Worm (Caenorhabditis elegans) whole organism, L3 larva: Measurements from ENCODE around the gene srlf-35.

Experiments used
- R02D3.7 ChIP-seq: fragments of 150-350 bp; optimal IDR thresholded peaks from 2 replicates; lab custom pipeline; 2014; ENCODE audit warnings: missing biosample characterization, missing genetic modification characterization
- nhr-25 ChIP-seq: sonication (generic microtip); optimal IDR thresholded peaks from 2 replicates; lab custom pipeline; 2017; ENCODE audit warnings: missing biosample characterization, missing genetic modification characterization
- sea-2 ChIP-seq: fragments of 150-350 bp; sonication (generic microtip); optimal IDR thresholded peaks from 4 replicates; lab custom pipeline; 2014; ENCODE audit warnings: missing biosample characterization, missing genetic modification reagents, missing genetic modification characterization
- zag-1 ChIP-seq: fragments of 150-350 bp; optimal IDR thresholded peaks from 2 replicates; lab custom pipeline; 2014; ENCODE audit warnings: missing biosample characterization, missing genetic modification characterization
- ztf-11 ChIP-seq: fragments of 150-350 bp; optimal IDR thresholded peaks from 2 replicates; lab custom pipeline; 2014; ENCODE audit warnings: missing biosample characterization, missing genetic modification characterization

- TF ChIP-seq zag-1 (tag; lab: Kevin White, UChicago) (no peak), sea-2 (GFP tag; lab: Kevin White, UChicago) (no peak), nhr-25 (tag; lab: Kevin White, UChicago) (no peak), ztf-11 (no peak), R02D3.7 (tag; lab: Kevin White, UChicago) (no peak)
These were observed 2.6 kb upstream of the srlf-35 start, which contains the start of gene str-256 for ce11 chrV:501230-501629.
